ENCODE assay signal across 2 fruit fly cellular contexts in genomic region chr3R:16617650-16618049, dm6.
TF ChIP-seq lines count a peak whose summit lies in the region.

CG17560 (plus strand) TSS chr3R:16617950.

- TF ChIP-seq CTCF in whole organism, embryonic (GFP tag; optimal IDR thresholded peaks at IDR 0.05; lab: Kevin White, UChicago) = no peak

TF ChIP-seq in whole organism, adult, 20 proteins besides CTCF, POLR2A, EP300 and RAD21:
- TF ChIP-seq CG33017 (tag; optimal IDR thresholded peaks at IDR 0.05; lab: Kevin White, UChicago) (peak; percentile 21), CG5204 (GFP tag; optimal IDR thresholded peaks at IDR 0.05; lab: Kevin White, UChicago) (peak; percentile 26), CG7045 (GFP tag; optimal IDR thresholded peaks at IDR 0.05; lab: Kevin White, UChicago) (no peak), CG7101 (tag; optimal IDR thresholded peaks at IDR 0.05; lab: Kevin White, UChicago) (peak; percentile 22)

TF ChIP-seq in whole organism, embryonic, 481 proteins besides CTCF, POLR2A, EP300 and RAD21:
- TF ChIP-seq HLH54F (GFP tag; optimal IDR thresholded peaks at IDR 0.05; lab: Kevin White, UChicago) (no peak), Doc3 (GFP tag; IDR thresholded peaks at IDR 0.05; lab: Robert Waterston, UW; ENCODE audit: partially characterized antibody) (0 out of 3 replicates have a peak, but pooled peaks have one; percentile 23), CG12942 (GFP tag; optimal IDR thresholded peaks at IDR 0.05; lab: Kevin White, UChicago) (no peak), BEAF-32 (GFP tag; optimal IDR thresholded peaks at IDR 0.05; lab: Kevin White, UChicago) (peak; percentile 3)
